Fruit fly (Drosophila melanogaster): ENCODE measurements around the gene CG15525.

Gene CG15525

dm6 chr3R:29997607-29998236 lies at the start of gene CG15525, which contains the start of gene CG11504 (continued):
- no peak for TF ChIP-seq CG5180 (GFP tag; optimal IDR thresholded peaks at IDR 0.05)
- peak; percentile 14 for TF ChIP-seq kay (GFP tag; optimal IDR thresholded peaks at IDR 0.05)
- TF ChIP-seq ham (GFP tag; IDR thresholded peaks at IDR 0.05), result no peak
- TF ChIP-seq Jarid2 (GFP tag; optimal IDR thresholded peaks at IDR 0.05), result no peak
- TF ChIP-seq bigmax (GFP tag; optimal IDR thresholded peaks at IDR 0.05), result no peak
- TF ChIP-seq CG17612 (GFP tag; IDR thresholded peaks at IDR 0.05), result no peak
- no peak for TF ChIP-seq CG15073 (GFP tag; optimal IDR thresholded peaks at IDR 0.05)
- TF ChIP-seq Dad (GFP tag; optimal IDR thresholded peaks at IDR 0.05), result peak; percentile 5
- TF ChIP-seq CG17802 (tag; optimal IDR thresholded peaks at IDR 0.05), result no peak
- TF ChIP-seq YL-1 (GFP tag; optimal IDR thresholded peaks at IDR 0.05), result peak; percentile 79
- no peak for TF ChIP-seq CG33557 (GFP tag; optimal IDR thresholded peaks at IDR 0.05)
- TF ChIP-seq btn (GFP tag; optimal IDR thresholded peaks at IDR 0.05), result no peak
- TF ChIP-seq stc (GFP tag; IDR thresholded peaks at IDR 0.05), result no peak; the same call in 1 of the 2 replicates
- no peak for TF ChIP-seq B-H1 (GFP tag; IDR thresholded peaks at IDR 0.05)
- TF ChIP-seq sim (GFP tag; IDR thresholded peaks at IDR 0.05), result no peak
- TF ChIP-seq CG6854 (GFP tag; optimal IDR thresholded peaks at IDR 0.05), result no peak
- TF ChIP-seq Dbx (GFP tag; IDR thresholded peaks at IDR 0.05), result peak; percentile 69; the same call in 2 of the 3 replicates
- TF ChIP-seq Blimp-1 (GFP tag; optimal IDR thresholded peaks at IDR 0.05), result no peak
- peak; percentile 22 for TF ChIP-seq CG10979 (tag; optimal IDR thresholded peaks at IDR 0.05)
- TF ChIP-seq caup (GFP tag; optimal IDR thresholded peaks at IDR 0.05; ENCODE audit: severe bottlenecking), result no peak
- TF ChIP-seq bbx (GFP tag; IDR thresholded peaks at IDR 0.05; ENCODE audit: partially characterized antibody), result peak; percentile 72
- peak; percentile 46 for TF ChIP-seq Spps (tag; optimal IDR thresholded peaks at IDR 0.05)
- TF ChIP-seq CG12769 (tag; optimal IDR thresholded peaks at IDR 0.05), result no peak
- no peak for TF ChIP-seq Sox100B (GFP tag; optimal IDR thresholded peaks at IDR 0.05)
- TF ChIP-seq CG2712 (tag; optimal IDR thresholded peaks at IDR 0.05), result no peak
- TF ChIP-seq ash1 (GFP tag; optimal IDR thresholded peaks at IDR 0.05), result no peak
- no peak for TF ChIP-seq oc (tag; optimal IDR thresholded peaks at IDR 0.05)
- peak; percentile 59; the same call in 2 of the 3 replicates for TF ChIP-seq CG11560 (tag; IDR thresholded peaks at IDR 0.05)
- no peak for TF ChIP-seq Nf-YB (GFP tag; optimal IDR thresholded peaks at IDR 0.05)
- TF ChIP-seq Ets65A (GFP tag), result peak; percentile 96
- TF ChIP-seq Deaf1 (tag; optimal IDR thresholded peaks at IDR 0.05), result no peak
- TF ChIP-seq Bdp1 (GFP tag; optimal IDR thresholded peaks at IDR 0.05), result no peak
- TF ChIP-seq NFAT (GFP tag; IDR thresholded peaks at IDR 0.05), result peak; percentile 52; the same call in 1 of the 2 replicates
- TF ChIP-seq CG7786 (GFP tag; optimal IDR thresholded peaks at IDR 0.05), result peak; percentile 37

- peak; percentile 87 for TF ChIP-seq CG12236 (GFP tag; optimal IDR thresholded peaks at IDR 0.05)
- peak; percentile 91 for TF ChIP-seq CG3726 (GFP tag; IDR thresholded peaks at IDR 0.05)
- TF ChIP-seq gro (GFP tag; optimal IDR thresholded peaks at IDR 0.05), result peak; percentile 98
- TF ChIP-seq mld (GFP tag; IDR thresholded peaks at IDR 0.05; ENCODE audit: partially characterized antibody), result peak; percentile 100
- peak; percentile 97 for TF ChIP-seq sob (GFP tag; IDR thresholded peaks at IDR 0.05)
- TF ChIP-seq B-H1 (GFP tag; IDR thresholded peaks at IDR 0.05), result peak; percentile 90
- peak; percentile 86 for TF ChIP-seq CG4730 (GFP tag; IDR thresholded peaks at IDR 0.05)
- TF ChIP-seq CG18011 (GFP tag; optimal IDR thresholded peaks at IDR 0.05), result peak; percentile 77
- peak; percentile 96 for TF ChIP-seq NfI (GFP tag; optimal IDR thresholded peaks at IDR 0.05)
- TF ChIP-seq CG17802 (tag; optimal IDR thresholded peaks at IDR 0.05), result peak; percentile 84
- TF ChIP-seq Fer1 (GFP tag; optimal IDR thresholded peaks at IDR 0.05), result peak; percentile 95
- TF ChIP-seq croc (GFP tag; conservative IDR thresholded peaks at IDR 0.05), result peak; percentile 87
- TF ChIP-seq CG10462 (GFP tag; optimal IDR thresholded peaks at IDR 0.05), result peak; percentile 56
- peak; percentile 35 to 91 for TF ChIP-seq crp (GFP tag; optimal IDR thresholded peaks at IDR 0.05)
- TF ChIP-seq hb (GFP tag; IDR thresholded peaks at IDR 0.05; ENCODE audit: partially characterized antibody), result peak; percentile 100
Measured at dm6 chr3R:30046029-30047001, 48.8 kb upstream of the CG15525 start, which contains the start of the genes RpL32 and CG7943. Gene RpL32, minus strand, starts transcription at chr3R:30046161. Gene CG7943, plus strand, starts transcription at chr3R:30046470.
